Fruit fly (Drosophila melanogaster) whole organism, embryonic: Measurements from ENCODE around the gene Mdh1.

Experiments used
- CG1024 ChIP-seq: fragments of 200-800 bp; sonication (Bioruptor generic); IDR thresholded peaks from 2 replicates; pipeline ENCODE4 v1.3.6; 2022; ENCODE audit warnings: missing biosample characterization, missing genetic modification characterization
- CG10274 ChIP-seq: fragments of 200-800 bp; sonication (Bioruptor generic); optimal IDR thresholded peaks from 3 replicates; lab custom pipeline; 2017; ENCODE audit warnings: missing biosample characterization, mild to moderate bottlenecking, missing genetic modification characterization
- CG10431 ChIP-seq: fragments of 200-800 bp; sonication (Bioruptor generic); optimal IDR thresholded peaks from 3 replicates; lab custom pipeline; 2018; ENCODE audit warnings: missing biosample characterization, mild to moderate bottlenecking, missing genetic modification characterization
- CG10979 ChIP-seq: fragments of 200-800 bp; sonication (Bioruptor generic); optimal IDR thresholded peaks from 2 replicates; lab custom pipeline; 2018; ENCODE audit warnings: missing biosample characterization, mild to moderate bottlenecking, missing genetic modification characterization, moderate library complexity
- CG11456 ChIP-seq: fragments of 200-800 bp; sonication (Bioruptor generic); IDR thresholded peaks from 3 replicates; pipeline ENCODE4 v1.3.6; 2022; ENCODE audit warnings: missing biosample characterization, missing genetic modification characterization
- CG11504 ChIP-seq: fragments of 200-800 bp; sonication (Bioruptor generic); optimal IDR thresholded peaks from 3 replicates; lab custom pipeline; 2019; ENCODE audit warnings: missing biosample characterization, mild to moderate bottlenecking, missing genetic modification characterization, moderate library complexity
- CG12071 ChIP-seq: fragments of 200-800 bp; sonication (Bioruptor generic); optimal IDR thresholded peaks from 3 replicates; lab custom pipeline; 2018; ENCODE audit warnings: missing biosample characterization, mild to moderate bottlenecking, missing genetic modification characterization
- CG12769 ChIP-seq: fragments of 200-800 bp; sonication (Bioruptor generic); optimal IDR thresholded peaks from 2 replicates; lab custom pipeline; 2019; ENCODE audit warnings: missing biosample characterization, mild to moderate bottlenecking, missing genetic modification characterization, moderate library complexity
- CG15601 ChIP-seq: fragments of 200-800 bp; sonication (Bioruptor generic); optimal IDR thresholded peaks from 3 replicates; lab custom pipeline; 2019; ENCODE audit warnings: missing biosample characterization, mild to moderate bottlenecking, missing genetic modification characterization, moderate library complexity
- CG1603 ChIP-seq: fragments of 200-800 bp; sonication (Bioruptor generic); optimal IDR thresholded peaks from 2 replicates; lab custom pipeline; 2019; ENCODE audit warnings: missing biosample characterization, mild to moderate bottlenecking, missing genetic modification characterization, moderate library complexity
- CG16779 ChIP-seq: fragments of 200-800 bp; sonication (Bioruptor generic); IDR thresholded peaks from 2 replicates; pipeline ENCODE4 v1.3.6; 2022; ENCODE audit warnings: missing biosample characterization, missing genetic modification characterization
- CG17361 ChIP-seq: fragments of 200-800 bp; sonication (Bioruptor generic); IDR thresholded peaks from 3 replicates; pipeline ENCODE4 v1.3.6; 2022; ENCODE audit warnings: missing biosample characterization, missing genetic modification characterization
- CG2116 ChIP-seq: fragments of 200-800 bp; sonication (Bioruptor generic); optimal IDR thresholded peaks from 3 replicates; lab custom pipeline; 2018; ENCODE audit warnings: missing biosample characterization, mild to moderate bottlenecking, missing genetic modification characterization
- CG32767 ChIP-seq: fragments of 200-800 bp; sonication (Bioruptor generic); IDR thresholded peaks from 2 replicates; pipeline ENCODE4 v1.3.6; 2022; ENCODE audit warnings: missing biosample characterization, missing genetic modification characterization
- CG33557 ChIP-seq: fragments of 200-800 bp; sonication (Bioruptor generic); optimal IDR thresholded peaks from 2 replicates; lab custom pipeline; 2019; ENCODE audit warnings: missing biosample characterization, mild to moderate bottlenecking, missing genetic modification characterization, moderate library complexity
- CG3407 ChIP-seq: fragments of 200-800 bp; sonication (Bioruptor generic); optimal IDR thresholded peaks from 2 replicates; lab custom pipeline; 2018; ENCODE audit warnings: missing biosample characterization, mild to moderate bottlenecking, missing genetic modification characterization
- CG3847 ChIP-seq: fragments of 200-800 bp; sonication (Bioruptor generic); IDR thresholded peaks from 2 replicates; pipeline ENCODE4 v1.3.6; 2022; ENCODE audit warnings: missing biosample characterization, missing genetic modification characterization
- CG3995 ChIP-seq: fragments of 200-800 bp; sonication (Bioruptor generic); optimal IDR thresholded peaks from 3 replicates; lab custom pipeline; 2016; ENCODE audit warnings: missing biosample characterization, missing genetic modification characterization
- CG4404 ChIP-seq: fragments of 200-800 bp; sonication (Bioruptor generic); IDR thresholded peaks from 2 replicates; pipeline ENCODE4 v1.3.6; 2022; ENCODE audit warnings: missing biosample characterization, missing genetic modification characterization
- CG4707 ChIP-seq: fragments of 200-800 bp; sonication (Bioruptor generic); optimal IDR thresholded peaks from 2 replicates; lab custom pipeline; 2018; ENCODE audit warnings: missing biosample characterization, mild to moderate bottlenecking, missing genetic modification characterization, moderate library complexity
- CoRest ChIP-seq: fragments of 200-800 bp; sonication (Bioruptor generic); optimal IDR thresholded peaks from 3 replicates; lab custom pipeline; 2018; ENCODE audit warnings: missing biosample characterization, mild to moderate bottlenecking, missing genetic modification characterization, moderate library complexity
- CrebB ChIP-seq: fragments of 200-800 bp; sonication (Bioruptor generic); optimal IDR thresholded peaks from 3 replicates; lab custom pipeline; 2018; ENCODE audit warnings: missing biosample characterization, mild to moderate bottlenecking, missing genetic modification characterization
- Dll ChIP-seq: fragments of 200-800 bp; sonication (Bioruptor generic); IDR thresholded peaks from 4 replicates; pipeline ENCODE4 v1.3.6; 2022; ENCODE audit warnings: missing biosample characterization, missing genetic modification characterization; ENCODE audit not compliant: partially characterized antibody
- HLHmδ ChIP-seq: fragments of 200-800 bp; sonication (Bioruptor generic); optimal IDR thresholded peaks from 2 replicates; lab custom pipeline; 2018; ENCODE audit warnings: missing biosample characterization, mild to moderate bottlenecking, missing genetic modification characterization, moderate library complexity
- Hmr ChIP-seq: fragments of 200-800 bp; sonication (Bioruptor generic); optimal IDR thresholded peaks from 3 replicates; lab custom pipeline; 2017; ENCODE audit warnings: mild to moderate bottlenecking, missing biosample characterization, missing genetic modification reagents, missing genetic modification characterization
- Hr78 ChIP-seq, 2 experiments: fragments of 200-800 bp in 1 of 2; fragments of >200 bp in 1 of 2; sonication (Bioruptor generic) in 1 of 2; optimal IDR thresholded peaks; 2 replicates each; lab custom pipeline; 2017 to 2019; ENCODE audit warnings: missing biosample characterization in 2 of 2, missing genetic modification characterization in 2 of 2, mild to moderate bottlenecking in 1 of 2, moderate library complexity in 1 of 2
- Lim3 ChIP-seq: fragments of 200-800 bp; sonication (Bioruptor generic); IDR thresholded peaks from 2 replicates; pipeline ENCODE4 v1.3.6; 2022; ENCODE audit warnings: missing biosample characterization, missing genetic modification characterization
- MBD-R2 ChIP-seq: fragments of 200-800 bp; sonication (Bioruptor generic); IDR thresholded peaks from 2 replicates; pipeline ENCODE4 v1.3.6; 2022; ENCODE audit warnings: missing biosample characterization, missing genetic modification characterization
- Nf-YB ChIP-seq: fragments of 200-800 bp; sonication (Bioruptor generic); optimal IDR thresholded peaks from 3 replicates; lab custom pipeline; 2019; ENCODE audit warnings: missing biosample characterization, mild to moderate bottlenecking, missing genetic modification characterization, moderate library complexity
- Sox102F ChIP-seq: fragments of 200-800 bp; sonication (Bioruptor generic); optimal IDR thresholded peaks from 2 replicates; lab custom pipeline; 2018; ENCODE audit warnings: missing biosample characterization, mild to moderate bottlenecking, missing genetic modification characterization, moderate library complexity
- Spps ChIP-seq: fragments of 200-800 bp; sonication (Bioruptor generic); optimal IDR thresholded peaks from 2 replicates; lab custom pipeline; 2018; ENCODE audit warnings: missing biosample characterization, mild to moderate bottlenecking, missing genetic modification characterization
- Trl ChIP-seq, 3 experiments: fragments of >200 bp in 2 of 3; fragments of 200-800 bp in 1 of 3; sonication (Bioruptor generic) in 1 of 3; optimal IDR thresholded peaks; 2 replicates in 1 of 3; 3 replicates in 2 of 3; lab custom pipeline; 2016 to 2017; ENCODE audit warnings: missing biosample characterization in 1 of 3, missing genetic modification characterization in 1 of 3
- ap ChIP-seq: fragments of 200-800 bp; sonication (Bioruptor generic); IDR thresholded peaks from 2 replicates; pipeline ENCODE4 v1.3.6; 2022; ENCODE audit warnings: missing biosample characterization, missing genetic modification characterization
- bcd ChIP-seq: fragments of 200-800 bp; sonication (Bioruptor generic); optimal IDR thresholded peaks from 2 replicates; lab custom pipeline; 2017; ENCODE audit warnings: missing biosample characterization, mild to moderate bottlenecking, missing genetic modification characterization
- chif ChIP-seq, 2 experiments: fragments of 200-800 bp; sonication (Bioruptor generic); optimal IDR thresholded peaks; 3 replicates each; lab custom pipeline; 2016; ENCODE audit warnings: missing biosample characterization in 2 of 2, missing genetic modification characterization in 2 of 2
- fu2 ChIP-seq: fragments of 200-800 bp; sonication (Bioruptor generic); optimal IDR thresholded peaks from 2 replicates; lab custom pipeline; 2016; ENCODE audit warnings: missing biosample characterization, missing genetic modification characterization
- gsb-n ChIP-seq: fragments of 200-800 bp; sonication (Bioruptor generic); optimal IDR thresholded peaks from 3 replicates; lab custom pipeline; 2018; ENCODE audit warnings: missing biosample characterization, mild to moderate bottlenecking, missing genetic modification characterization
- ind ChIP-seq: fragments of 200-800 bp; sonication (Bioruptor generic); optimal IDR thresholded peaks from 3 replicates; lab custom pipeline; 2016; ENCODE audit warnings: missing biosample characterization, missing genetic modification characterization
- lov ChIP-seq, 2 experiments: fragments of 200-800 bp in 1 of 2; fragments of >200 bp in 1 of 2; sonication (Bioruptor generic) in 1 of 2; IDR thresholded peaks in 1 of 2; optimal IDR thresholded peaks in 1 of 2; 2 replicates in 1 of 2; 3 replicates in 1 of 2; pipeline versions ENCODE4 v1.3.6 to Lab custom; 2017 to 2022; ENCODE audit warnings: missing biosample characterization in 1 of 2, missing genetic modification characterization in 1 of 2
- mld ChIP-seq: fragments of 200-800 bp; sonication (Bioruptor generic); IDR thresholded peaks from 3 replicates; pipeline ENCODE4 v1.3.6; 2022; ENCODE audit warnings: missing biosample characterization, missing genetic modification characterization; ENCODE audit not compliant: partially characterized antibody
- nom ChIP-seq: fragments of 200-800 bp; sonication (Bioruptor generic); optimal IDR thresholded peaks from 2 replicates; lab custom pipeline; 2017; ENCODE audit warnings: missing biosample characterization, missing genetic modification characterization, mild to moderate bottlenecking, moderate library complexity, missing genetic modification reagents
- phol ChIP-seq: fragments of 200-800 bp; sonication (Bioruptor generic); optimal IDR thresholded peaks from 3 replicates; lab custom pipeline; 2018; ENCODE audit warnings: missing biosample characterization, mild to moderate bottlenecking, missing genetic modification characterization, moderate library complexity
- schlank ChIP-seq: fragments of 200-800 bp; sonication (Bioruptor generic); optimal IDR thresholded peaks from 2 replicates; lab custom pipeline; 2018; ENCODE audit warnings: missing biosample characterization, mild to moderate bottlenecking, missing genetic modification characterization
- sens ChIP-seq: fragments of 200-800 bp; sonication (Bioruptor generic); peaks from one replicate; lab custom pipeline; 2016; ENCODE audit warnings: missing biosample characterization, missing genetic modification characterization
- seq ChIP-seq: fragments of 200-800 bp; sonication (Bioruptor generic); IDR thresholded peaks from 2 replicates; pipeline ENCODE4 v1.3.6; 2022; ENCODE audit warnings: missing biosample characterization, missing genetic modification characterization
- sqz ChIP-seq: fragments of 200-800 bp; sonication (Bioruptor generic); optimal IDR thresholded peaks from 3 replicates; lab custom pipeline; 2018; ENCODE audit warnings: missing biosample characterization, mild to moderate bottlenecking, missing genetic modification characterization
- tgo ChIP-seq: fragments of 200-800 bp; sonication (Bioruptor generic); IDR thresholded peaks from 3 replicates; pipeline ENCODE4 v1.3.6; 2022; ENCODE audit warnings: missing biosample characterization, missing genetic modification characterization
- vnd ChIP-seq: fragments of 200-800 bp; sonication (Bioruptor generic); IDR thresholded peaks from 3 replicates; pipeline ENCODE4 v1.3.6; 2022; ENCODE audit warnings: missing biosample characterization, missing genetic modification characterization; ENCODE audit not compliant: partially characterized antibody
- zen ChIP-seq: fragments of 200-800 bp; sonication (Bioruptor generic); optimal IDR thresholded peaks from 3 replicates; lab custom pipeline; 2018; ENCODE audit warnings: missing biosample characterization, mild to moderate bottlenecking, missing genetic modification characterization, moderate library complexity
- zen2 ChIP-seq: fragments of 200-800 bp; sonication (Bioruptor generic); IDR thresholded peaks from 3 replicates; pipeline ENCODE4 v1.3.6; 2022; ENCODE audit warnings: missing biosample characterization, missing genetic modification characterization; ENCODE audit not compliant: partially characterized antibody

The Mdh1 gene

dm6 chr2L:10396488-10396824, 324 bp upstream of the Mdh1 start, which contains the start of gene Cnot4 (continued):
- TF ChIP-seq CG3407 (GFP tag; lab: Kevin White, UChicago) (no peak), sens (GFP tag; lab: Kevin White, UChicago) (no peak), CG12071 (no peak), CG1603 (peak; percentile 17), phol (peak; percentile 23), CrebB (tag; lab: Kevin White, UChicago) (no peak), schlank (tag; lab: Kevin White, UChicago) (no peak), sqz (GFP tag; lab: Kevin White, UChicago) (no peak), zen (tag; lab: Kevin White, UChicago) (peak; percentile 16), CG2116 (GFP tag; lab: Kevin White, UChicago) (peak; percentile 97), CG15601 (no peak), ap (no peak), Hr78 (GFP tag; optimal IDR thresholded peaks at IDR 0.05; lab: Kevin White, UChicago) (no peak), CG10979 (no peak), chif (GFP tag; optimal IDR thresholded peaks at IDR 0.05; lab: Kevin White, UChicago) (no peak), CG16779 (no peak), Hmr (GFP tag; lab: Kevin White, UChicago) (no peak), CG1024 (GFP tag; lab: Robert Waterston, UW) (no peak), mld (GFP tag; lab: Robert Waterston, UW) (no peak), CG11504 (tag; lab: Kevin White, UChicago) (no peak), nom (no peak), Trl (optimal IDR thresholded peaks at IDR 0.05; lab: Kevin White, UChicago) (no peak), Trl (GFP tag; optimal IDR thresholded peaks at IDR 0.05; lab: Kevin White, UChicago) (no peak), vnd (GFP tag; lab: Robert Waterston, UW) (no peak), zen2 (no peak), Lim3 (GFP tag; lab: Robert Waterston, UW) (no peak), CG4707 (GFP tag; lab: Kevin White, UChicago) (no peak), gsb-n (tag; lab: Kevin White, UChicago) (peak; percentile 44), Sox102F (GFP tag; lab: Kevin White, UChicago) (no peak), Spps (tag; lab: Kevin White, UChicago) (no peak), MBD-R2 (GFP tag; lab: Robert Waterston, UW) (no peak), seq (GFP tag; lab: Robert Waterston, UW) (no peak), CG4404 (no peak), ind (GFP tag; lab: Kevin White, UChicago) (no peak), CG10431 (no peak), bcd (GFP tag; lab: Kevin White, UChicago) (no peak), CG11456 (GFP tag; lab: Robert Waterston, UW) (no peak), CG12769 (tag; lab: Kevin White, UChicago) (no peak), Dll (GFP tag; lab: Robert Waterston, UW) (peak; percentile 39; the same call in 2 of the 4 replicates), lov (optimal IDR thresholded peaks at IDR 0.05; lab: Kevin White, UChicago) (no peak), lov (GFP tag; IDR thresholded peaks at IDR 0.05; lab: Robert Waterston, UW) (no peak), HLHmδ (GFP tag; lab: Kevin White, UChicago) (no peak), CG32767 (GFP tag; lab: Robert Waterston, UW) (no peak), fu2 (GFP tag; lab: Kevin White, UChicago) (no peak), tgo (no peak), Nf-YB (GFP tag; lab: Kevin White, UChicago) (no peak), CG3847 (no peak), CG3995 (peak; percentile 96), CG33557 (no peak), CoRest (tag; lab: Kevin White, UChicago) (no peak), CG10274 (no peak), CG17361 (peak; percentile 47; the same call in 1 of the 3 replicates)
